Fruit fly (Drosophila melanogaster) whole organism, prepupa: Measurements from ENCODE around the gene CG15773.

Source experiments
- CG10631 ChIP-seq: fragments of 200-800 bp; sonication (Bioruptor generic); optimal IDR thresholded peaks from 2 replicates; lab custom pipeline; 2016; ENCODE audit warnings: missing biosample characterization, missing genetic modification characterization
- CG11902 ChIP-seq: fragments of 200-800 bp; sonication (Bioruptor generic); optimal IDR thresholded peaks from 3 replicates; lab custom pipeline; 2016; ENCODE audit warnings: missing biosample characterization, missing genetic modification characterization
- CG15336 ChIP-seq: fragments of 200-800 bp; sonication (Bioruptor generic); IDR thresholded peaks from 2 replicates; pipeline ENCODE4 v1.3.6; 2022; ENCODE audit warnings: missing biosample characterization, missing genetic modification characterization
- CG1621 ChIP-seq: fragments of 200-800 bp; sonication (Bioruptor generic); optimal IDR thresholded peaks from 3 replicates; lab custom pipeline; 2018; ENCODE audit warnings: missing biosample characterization, mild to moderate bottlenecking, missing genetic modification characterization
- CG16779 ChIP-seq: fragments of 200-800 bp; sonication (Bioruptor generic); optimal IDR thresholded peaks from 3 replicates; lab custom pipeline; 2017; ENCODE audit warnings: missing biosample characterization, mild to moderate bottlenecking, missing genetic modification characterization
- CG3032 ChIP-seq: fragments of 200-800 bp; optimal IDR thresholded peaks from 2 replicates; lab custom pipeline; 2019; ENCODE audit warnings: missing biosample characterization, mild to moderate bottlenecking, missing genetic modification characterization, moderate library complexity
- CG31627 ChIP-seq: fragments of 200-800 bp; sonication (Bioruptor generic); optimal IDR thresholded peaks from 3 replicates; lab custom pipeline; 2016; ENCODE audit warnings: missing biosample characterization, missing genetic modification characterization
- CG4318 ChIP-seq: fragments of 200-800 bp; sonication (Bioruptor generic); optimal IDR thresholded peaks from 3 replicates; lab custom pipeline; 2017; ENCODE audit warnings: missing biosample characterization, mild to moderate bottlenecking, missing genetic modification characterization
- CG6163 ChIP-seq: fragments of 200-800 bp; sonication (Bioruptor generic); IDR thresholded peaks from 3 replicates; pipeline ENCODE4 v1.3.6; 2022; ENCODE audit warnings: missing biosample characterization, missing genetic modification characterization
- CG6854 ChIP-seq: fragments of 200-800 bp; sonication (Bioruptor generic); optimal IDR thresholded peaks from 2 replicates; lab custom pipeline; 2017; ENCODE audit warnings: missing biosample characterization, mild to moderate bottlenecking, missing genetic modification characterization
- CG7368 ChIP-seq: fragments of 200-800 bp; sonication (Bioruptor generic); optimal IDR thresholded peaks from 3 replicates; lab custom pipeline; 2016; ENCODE audit warnings: missing biosample characterization, missing genetic modification characterization
- CG8119 ChIP-seq: fragments of 200-800 bp; sonication (Bioruptor generic); IDR thresholded peaks from 3 replicates; pipeline ENCODE4 v1.3.6; 2022; ENCODE audit warnings: missing biosample characterization, missing genetic modification characterization
- CG8632 ChIP-seq: fragments of 200-800 bp; sonication (Bioruptor generic); optimal IDR thresholded peaks from 3 replicates; lab custom pipeline; 2016; ENCODE audit warnings: missing biosample characterization, missing genetic modification characterization
- CG9139 ChIP-seq: fragments of 200-800 bp; sonication (Bioruptor generic); optimal IDR thresholded peaks from 3 replicates; lab custom pipeline; 2017; ENCODE audit warnings: missing biosample characterization, mild to moderate bottlenecking, missing genetic modification characterization
- Eip75B ChIP-seq: fragments of 200-800 bp; sonication (Bioruptor generic); optimal IDR thresholded peaks from 3 replicates; lab custom pipeline; 2016; ENCODE audit warnings: missing biosample characterization, missing genetic modification characterization
- Eip78C ChIP-seq: fragments of 200-800 bp; sonication (Bioruptor generic); peaks from one replicate; lab custom pipeline; 2016; ENCODE audit warnings: missing biosample characterization, missing genetic modification characterization
- Ets21C ChIP-seq: fragments of 200-800 bp; sonication (Bioruptor generic); optimal IDR thresholded peaks from 3 replicates; lab custom pipeline; 2016; ENCODE audit warnings: missing biosample characterization, missing genetic modification characterization
- Ets96B ChIP-seq: fragments of 200-800 bp; optimal IDR thresholded peaks from 2 replicates; lab custom pipeline; 2019; ENCODE audit warnings: missing biosample characterization, mild to moderate bottlenecking, missing genetic modification characterization, moderate library complexity
- Hr38 ChIP-seq: sonication (Bioruptor generic); optimal IDR thresholded peaks from 2 replicates; lab custom pipeline; 2016; ENCODE audit warnings: missing biosample characterization, missing genetic modification characterization
- Hr39 ChIP-seq: fragments of 200-800 bp; sonication (Bioruptor generic); optimal IDR thresholded peaks from 2 replicates; lab custom pipeline; 2016; ENCODE audit warnings: missing biosample characterization, missing genetic modification characterization
- Hr4 ChIP-seq: fragments of 200-800 bp; sonication (Bioruptor generic); optimal IDR thresholded peaks from 3 replicates; lab custom pipeline; 2016; ENCODE audit warnings: missing biosample characterization, missing genetic modification characterization
- Lpt ChIP-seq: fragments of 200-800 bp; sonication (Bioruptor generic); optimal IDR thresholded peaks from 3 replicates; lab custom pipeline; 2016; ENCODE audit warnings: missing biosample characterization, missing genetic modification characterization
- Met ChIP-seq: fragments of 200-800 bp; sonication (Bioruptor generic); optimal IDR thresholded peaks from 3 replicates; lab custom pipeline; 2016; ENCODE audit warnings: missing biosample characterization, missing genetic modification characterization
- OdsH ChIP-seq: fragments of 200-800 bp; sonication (Bioruptor generic); optimal IDR thresholded peaks from 3 replicates; lab custom pipeline; 2016; ENCODE audit warnings: missing biosample characterization, missing genetic modification characterization
- Smox ChIP-seq: fragments of 200-800 bp; sonication (Bioruptor generic); optimal IDR thresholded peaks from 3 replicates; lab custom pipeline; 2016; ENCODE audit warnings: missing biosample characterization, missing genetic modification characterization
- Sox14 ChIP-seq: fragments of 200-800 bp; sonication (Bioruptor generic); optimal IDR thresholded peaks from 3 replicates; lab custom pipeline; 2016; ENCODE audit warnings: missing biosample characterization, missing genetic modification characterization
- Sox15 ChIP-seq: fragments of 200-800 bp; sonication (Bioruptor generic); optimal IDR thresholded peaks from 3 replicates; lab custom pipeline; 2016; ENCODE audit warnings: missing biosample characterization, missing genetic modification characterization
- acj6 ChIP-seq: fragments of 200-800 bp; sonication (Bioruptor generic); optimal IDR thresholded peaks from 3 replicates; lab custom pipeline; 2016; ENCODE audit warnings: missing biosample characterization, missing genetic modification characterization
- cyc ChIP-seq: fragments of 200-800 bp; sonication (Bioruptor generic); optimal IDR thresholded peaks from 3 replicates; lab custom pipeline; 2016; ENCODE audit warnings: missing biosample characterization, missing genetic modification characterization
- eg ChIP-seq: fragments of 200-800 bp; sonication (Bioruptor generic); IDR thresholded peaks from 3 replicates; pipeline ENCODE4 v1.3.6; 2022; ENCODE audit warnings: missing biosample characterization, missing genetic modification characterization
- fd59A ChIP-seq: fragments of 200-800 bp; sonication (Bioruptor generic); optimal IDR thresholded peaks from 2 replicates; lab custom pipeline; 2017; ENCODE audit warnings: missing biosample characterization, mild to moderate bottlenecking, missing genetic modification characterization, missing genetic modification reagents
- fkh ChIP-seq: fragments of 200-800 bp; sonication (Bioruptor generic); optimal IDR thresholded peaks from 3 replicates; lab custom pipeline; 2017; ENCODE audit warnings: missing biosample characterization, mild to moderate bottlenecking, missing genetic modification characterization, moderate library complexity
- lz ChIP-seq: fragments of 200-800 bp; sonication (Bioruptor generic); optimal IDR thresholded peaks from 3 replicates; lab custom pipeline; 2016; ENCODE audit warnings: missing biosample characterization, missing genetic modification characterization
- net ChIP-seq: fragments of 200-800 bp; sonication (Bioruptor generic); optimal IDR thresholded peaks from 3 replicates; lab custom pipeline; 2016; ENCODE audit warnings: missing biosample characterization, missing genetic modification characterization
- pdm3 ChIP-seq: fragments of 200-800 bp; sonication (Bioruptor generic); optimal IDR thresholded peaks from 3 replicates; lab custom pipeline; 2016; ENCODE audit warnings: missing biosample characterization, missing genetic modification characterization
- spab ChIP-seq: fragments of 200-800 bp; sonication (Bioruptor generic); optimal IDR thresholded peaks from 2 replicates; lab custom pipeline; 2017; ENCODE audit warnings: missing biosample characterization, mild to moderate bottlenecking, missing genetic modification characterization, missing genetic modification reagents
- ss ChIP-seq, 2 experiments: fragments of 200-800 bp; sonication (Bioruptor generic); optimal IDR thresholded peaks; 2 replicates in 1 of 2; 3 replicates in 1 of 2; lab custom pipeline; 2017 to 2018; ENCODE audit warnings: mild to moderate bottlenecking in 2 of 2, missing biosample characterization in 2 of 2, missing genetic modification characterization in 2 of 2, moderate library complexity in 1 of 2
- vri ChIP-seq: fragments of 200-800 bp; sonication (Bioruptor generic); optimal IDR thresholded peaks from 3 replicates; lab custom pipeline; 2016; ENCODE audit warnings: missing biosample characterization, mild to moderate bottlenecking, missing genetic modification characterization

Gene CG15773

DNA sequence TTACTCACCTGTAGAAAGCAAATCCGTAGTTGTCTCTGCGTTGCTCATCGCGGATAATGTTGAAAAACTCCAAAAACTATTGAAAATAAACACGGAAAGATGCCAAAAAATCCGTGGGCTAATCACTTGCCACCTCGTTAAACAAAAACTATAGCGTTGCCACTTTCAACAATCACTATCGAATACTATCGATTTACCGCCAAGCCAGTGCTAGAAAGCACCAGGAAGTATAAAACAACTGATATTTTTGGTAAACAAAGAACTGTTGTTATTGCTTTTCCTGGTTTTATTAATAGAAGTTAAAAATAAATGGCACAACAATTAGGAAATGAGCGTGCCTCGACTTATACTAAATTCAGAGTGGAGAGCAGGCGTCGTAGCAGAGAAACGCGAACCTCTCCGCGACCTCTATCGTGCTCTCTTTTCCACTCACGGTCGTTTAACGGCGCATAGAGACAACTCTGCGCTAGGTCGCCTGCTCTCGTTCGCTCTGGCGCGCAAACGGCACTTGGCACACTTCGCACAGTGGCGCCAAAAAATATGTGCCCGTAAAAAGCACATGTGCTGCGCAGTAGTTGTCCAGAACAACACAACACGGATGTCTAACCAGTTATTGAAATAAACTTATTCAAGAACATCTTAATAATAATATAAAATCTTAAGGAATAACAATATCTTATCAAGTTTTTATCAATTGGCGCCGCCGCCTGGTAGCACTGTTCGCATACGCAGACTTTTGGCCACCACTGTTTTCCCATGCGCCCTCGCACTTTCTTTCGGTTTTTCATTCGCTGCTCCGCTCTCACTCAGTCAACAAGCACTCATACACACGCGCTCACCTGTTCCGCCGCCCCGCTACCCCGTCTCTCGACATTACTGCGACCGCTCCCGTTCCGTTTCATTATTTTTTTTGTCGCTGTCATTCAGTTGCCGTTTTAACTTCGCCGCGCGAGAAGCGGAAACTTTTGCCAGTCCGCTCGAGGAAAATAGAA lies 22.6 kb downstream of the CG15773 start, which contains the start of the genes lin-52 and CG15771 (continued):
- TF ChIP-seq Hr4 (peak; percentile 93), Hr38 (peak; percentile 16), CG6854 (peak; percentile 96), acj6 (GFP tag; lab: Kevin White, UChicago) (peak; percentile 96), Hr39 (GFP tag; lab: Kevin White, UChicago) (peak; percentile 88), cyc (GFP tag; lab: Kevin White, UChicago) (peak; percentile 92), Eip75B (GFP tag; lab: Kevin White, UChicago) (peak; percentile 94), OdsH (GFP tag; lab: Kevin White, UChicago) (peak; percentile 96), CG1621 (tag; lab: Kevin White, UChicago) (peak; percentile 83), spab (GFP tag; lab: Kevin White, UChicago) (peak; percentile 93), CG11902 (peak; percentile 89)

dm6 chrX:5756146-5756545 lies 23.6 kb downstream of the CG15773 start:
- TF ChIP-seq Sox14 (GFP tag; lab: Kevin White, UChicago), result no peak
- TF ChIP-seq vri (GFP tag; lab: Kevin White, UChicago), result peak; percentile 39

dm6 chrX:5763443-5764000 lies 31.0 kb downstream of the CG15773 start:
- 0 out of 3 replicates have a peak, but pooled peaks have one; percentile 5 for TF ChIP-seq CG6163 (GFP tag; lab: Robert Waterston, UW)
- peak; percentile 12; the same call in 1 of the 2 replicates for TF ChIP-seq CG15336 (GFP tag; lab: Robert Waterston, UW)
- TF ChIP-seq Hr39 (GFP tag; lab: Kevin White, UChicago), result no peak
- TF ChIP-seq, all 60 proteins: peak for 2

dm6 chrX:5764001-5764892 lies 31.7 kb downstream of the CG15773 start, which contains the start of the genes MAPk-Ak2 and CG42699:
TSS of gene MAPk-Ak2 (minus strand) at chrX:5764203.
TSS of gene CG42699 (plus strand) at chrX:5764553.
- TF ChIP-seq Eip75B (GFP tag; lab: Kevin White, UChicago) (peak; percentile 38), Ets96B (tag; lab: Kevin White, UChicago) (peak; percentile 15), CG15336 (GFP tag; lab: Robert Waterston, UW) (no peak), CG8632 (GFP tag; lab: Kevin White, UChicago) (peak; percentile 58), fd59A (GFP tag; lab: Kevin White, UChicago) (peak; percentile 13), Met (peak; percentile 54), pdm3 (GFP tag; lab: Kevin White, UChicago) (peak; percentile 50), eg (GFP tag; lab: Robert Waterston, UW) (no peak; the same call in 2 of the 3 replicates), spab (GFP tag; lab: Kevin White, UChicago) (peak; percentile 24), CG7368 (GFP tag; lab: Kevin White, UChicago) (peak; percentile 59), CG16779 (tag; lab: Kevin White, UChicago) (peak; percentile 52), CG1621 (tag; lab: Kevin White, UChicago) (peak; percentile 34), CG4318 (GFP tag; lab: Kevin White, UChicago) (no peak), Sox15 (GFP tag; lab: Kevin White, UChicago) (no peak), lz (GFP tag; lab: Kevin White, UChicago) (no peak), CG10631 (GFP tag; lab: Kevin White, UChicago) (peak; percentile 49), Sox14 (GFP tag; lab: Kevin White, UChicago) (peak; percentile 16), vri (GFP tag; lab: Kevin White, UChicago) (peak; percentile 57), fkh (GFP tag; lab: Kevin White, UChicago) (peak; percentile 97), CG8119 (0 out of 3 replicates have a peak, but pooled peaks have one; percentile 22), Hr38 (no peak), ss (GFP tag; optimal IDR thresholded peaks at IDR 0.05; lab: Kevin White, UChicago) (peak; percentile 65 to 80), Eip78C (GFP tag; lab: Kevin White, UChicago) (peak; percentile 87), acj6 (GFP tag; lab: Kevin White, UChicago) (peak; percentile 10), CG9139 (peak; percentile 65), Lpt (GFP tag; lab: Kevin White, UChicago) (no peak), CG3032 (tag; lab: Kevin White, UChicago) (peak; percentile 3), Ets21C (no peak), Smox (GFP tag; lab: Kevin White, UChicago) (no peak), CG31627 (GFP tag; lab: Kevin White, UChicago) (no peak), net (peak; percentile 70), CG11902 (no peak), cyc (GFP tag; lab: Kevin White, UChicago) (peak; percentile 3)
